Fruit fly (Drosophila melanogaster): ENCODE results near the gene CG10654.
A peak's percentile ranks its signal among the peaks of the same experiment; 100 is the strongest.

CG10654 gene

dm6 chr3L:12526433-12527113, 18.9 kb upstream of the CG10654 start, which contains the start of gene eIF2beta (continued):
- TF ChIP-seq CG13624 (GFP tag; optimal IDR thresholded peaks at IDR 0.05) (peak; percentile 6), Vsx1 (GFP tag; optimal IDR thresholded peaks at IDR 0.05) (no peak), CG9876 (GFP tag; optimal IDR thresholded peaks at IDR 0.05) (no peak), CG4707 (GFP tag; optimal IDR thresholded peaks at IDR 0.05) (peak; percentile 70), slp2 (GFP tag; optimal IDR thresholded peaks at IDR 0.05) (peak; percentile 37), CG17912 (GFP tag; optimal IDR thresholded peaks at IDR 0.05) (peak; percentile 49), sd (tag; optimal IDR thresholded peaks at IDR 0.05) (peak; percentile 63), CG8290 (GFP tag; optimal IDR thresholded peaks at IDR 0.05) (no peak), CG8290 (tag; optimal IDR thresholded peaks at IDR 0.05) (peak in 1 of 2 experiments; percentile 42), PHDP (tag; optimal IDR thresholded peaks at IDR 0.05) (peak; percentile 45), trem (tag; optimal IDR thresholded peaks at IDR 0.05) (peak; percentile 80), aop (GFP tag; IDR thresholded peaks at IDR 0.05) (no peak), Mrtf (GFP tag; IDR thresholded peaks at IDR 0.05) (no peak), CG1529 (GFP tag; optimal IDR thresholded peaks at IDR 0.05) (peak; percentile 7), CG12071 (GFP tag; optimal IDR thresholded peaks at IDR 0.05) (peak; percentile 66), CG14014 (GFP tag; IDR thresholded peaks at IDR 0.05) (no peak; the same call in 1 of the 2 replicates), h (optimal IDR thresholded peaks at IDR 0.05) (no peak), BtbVII (GFP tag; optimal IDR thresholded peaks at IDR 0.05) (peak; percentile 51), CG18476 (GFP tag; optimal IDR thresholded peaks at IDR 0.05) (peak; percentile 41), NFAT (GFP tag; IDR thresholded peaks at IDR 0.05) (no peak), CG3281 (GFP tag; optimal IDR thresholded peaks at IDR 0.05) (peak; percentile 46), CG13287 (GFP tag; IDR thresholded peaks at IDR 0.05; ENCODE audit: partially characterized antibody) (peak; percentile 42; the same call in 1 of the 2 replicates), hkb (optimal IDR thresholded peaks at IDR 0.05) (no peak), hkb (GFP tag; IDR thresholded peaks at IDR 0.05) (peak; percentile 68), Lim3 (GFP tag; IDR thresholded peaks at IDR 0.05) (no peak), CG10979 (tag; optimal IDR thresholded peaks at IDR 0.05) (peak; percentile 47), CG1603 (tag; optimal IDR thresholded peaks at IDR 0.05) (peak; percentile 37), Dip3 (GFP tag; optimal IDR thresholded peaks at IDR 0.05) (no peak), CG5245 (GFP tag; optimal IDR thresholded peaks at IDR 0.05) (peak; percentile 57), nerfin-1 (tag; optimal IDR thresholded peaks at IDR 0.05) (peak; percentile 33), CG17802 (tag; optimal IDR thresholded peaks at IDR 0.05) (peak; percentile 26), pros (GFP tag; optimal IDR thresholded peaks at IDR 0.05) (no peak), chif (GFP tag; optimal IDR thresholded peaks at IDR 0.05) (peak; percentile 9 to 30), Atf-2 (GFP tag; optimal IDR thresholded peaks at IDR 0.05) (peak; percentile 17), CG2116 (GFP tag; optimal IDR thresholded peaks at IDR 0.05) (peak; percentile 40), bbx (GFP tag; IDR thresholded peaks at IDR 0.05; ENCODE audit: partially characterized antibody) (no peak), NC2β (GFP tag; optimal IDR thresholded peaks at IDR 0.05) (peak; percentile 3), Camta (GFP tag; optimal IDR thresholded peaks at IDR 0.05) (peak; percentile 15), lilli (GFP tag; optimal IDR thresholded peaks at IDR 0.05) (peak; percentile 14), usp (GFP tag; optimal IDR thresholded peaks at IDR 0.05) (no peak), Side (GFP tag; optimal IDR thresholded peaks at IDR 0.05) (peak; percentile 10), CG32767 (GFP tag; IDR thresholded peaks at IDR 0.05) (no peak), CG6683 (GFP tag; optimal IDR thresholded peaks at IDR 0.05) (no peak), HLH4C (GFP tag; IDR thresholded peaks at IDR 0.05; ENCODE audit: partially characterized antibody) (no peak), Doc2 (GFP tag; IDR thresholded peaks at IDR 0.05) (no peak), tup (GFP tag; optimal IDR thresholded peaks at IDR 0.05) (no peak), CG15269 (tag; optimal IDR thresholded peaks at IDR 0.05) (peak; percentile 54), Blimp-1 (GFP tag; optimal IDR thresholded peaks at IDR 0.05) (peak; percentile 19), CG10147 (GFP tag; optimal IDR thresholded peaks at IDR 0.05) (peak; percentile 31), E2f2 (GFP tag; IDR thresholded peaks at IDR 0.05) (peak; percentile 20; the same call in 1 of the 2 replicates)
